Worm (Caenorhabditis elegans) whole organism, L4 larva: ENCODE data around the gene T20D4.15.

ENCODE experiments used
- F10B5.3 ChIP-seq: sonication (generic microtip); optimal IDR thresholded peaks from 2 replicates; lab custom pipeline; 2016; ENCODE audit warnings: mild to moderate bottlenecking, missing genetic modification characterization, missing compliant biosample characterization
- F26F4.8 ChIP-seq: fragments of 200-800 bp; sonication (Bioruptor generic); conservative IDR thresholded peaks from 2 replicates; pipeline ENCODE4 v1.3.6; 2022; ENCODE audit warnings: missing genetic modification characterization, missing compliant biosample characterization
- F37D6.2 ChIP-seq: sonication (generic microtip); optimal IDR thresholded peaks from 2 replicates; lab custom pipeline; 2016; ENCODE audit warnings: mild to moderate bottlenecking, missing genetic modification characterization, missing compliant biosample characterization
- R02D3.7 ChIP-seq: fragments of 150-350 bp; sonication (generic microtip); optimal IDR thresholded peaks from 3 replicates; lab custom pipeline; 2014; ENCODE audit warnings: missing biosample characterization, missing genetic modification characterization
- T20F7.1 ChIP-seq: fragments of 200-800 bp; sonication (Bioruptor generic); optimal IDR thresholded peaks from 2 replicates; lab custom pipeline; 2018; ENCODE audit warnings: mild to moderate bottlenecking, missing genetic modification characterization, missing compliant biosample characterization
- ZK337.2 ChIP-seq: fragments of 200-800 bp; sonication (Bioruptor generic); IDR thresholded peaks from 2 replicates; pipeline ENCODE4 v1.3.6; 2022; ENCODE audit warnings: missing genetic modification reagents, missing genetic modification characterization, missing compliant biosample characterization
- ZK546.5 ChIP-seq, 2 experiments: sonication (generic microtip); optimal IDR thresholded peaks; 2 replicates each; lab custom pipeline; 2017; ENCODE audit warnings: missing biosample characterization in 2 of 2, missing genetic modification characterization in 2 of 2
- aha-1 ChIP-seq: fragments of 150-350 bp; peaks from one replicate; lab custom pipeline; 2014; ENCODE audit warnings: missing biosample characterization, missing genetic modification characterization
- ama-1 ChIP-seq: fragments of 150-350 bp; optimal IDR thresholded peaks from 2 replicates; lab custom pipeline; 2014; ENCODE audit warnings: inconsistent platforms, mixed read lengths
- arid-1 ChIP-seq: fragments of 200-800 bp; sonication (Bioruptor generic); conservative IDR thresholded peaks from 2 replicates; pipeline ENCODE4 v1.3.6; 2022; ENCODE audit warnings: missing genetic modification reagents, missing genetic modification characterization, missing compliant biosample characterization
- attf-4 ChIP-seq: sonication (generic microtip); optimal IDR thresholded peaks from 3 replicates; lab custom pipeline; 2017; ENCODE audit warnings: missing biosample characterization, missing genetic modification characterization
- ceh-20 ChIP-seq: fragments of 200-800 bp; sonication (Bioruptor generic); IDR thresholded peaks from 2 replicates; pipeline ENCODE4 v1.3.6; 2022; ENCODE audit warnings: missing genetic modification reagents, missing genetic modification characterization, missing compliant biosample characterization
- ceh-32 ChIP-seq: sonication (generic microtip); optimal IDR thresholded peaks from 2 replicates; lab custom pipeline; 2016; ENCODE audit warnings: mild to moderate bottlenecking, missing genetic modification characterization, missing compliant biosample characterization; ENCODE audit not compliant: poor library complexity
- ceh-82 ChIP-seq: sonication (generic microtip); optimal IDR thresholded peaks from 2 replicates; lab custom pipeline; 2017; ENCODE audit warnings: missing biosample characterization, missing genetic modification characterization
- cey-2 ChIP-seq: sonication (generic microtip); optimal IDR thresholded peaks from 3 replicates; lab custom pipeline; 2017; ENCODE audit warnings: missing genetic modification characterization, mild to moderate bottlenecking, missing compliant biosample characterization, antibody characterized with exemption, borderline replicate concordance; ENCODE audit not compliant: insufficient read depth
- ctbp-1 ChIP-seq: fragments of 200-800 bp; sonication (Bioruptor generic); IDR thresholded peaks from 2 replicates; pipeline ENCODE4 v1.3.6; 2022; ENCODE audit warnings: missing genetic modification reagents, missing genetic modification characterization, missing compliant biosample characterization
- daf-12 ChIP-seq: fragments of 150-350 bp; optimal IDR thresholded peaks from 2 replicates; lab custom pipeline; 2014; ENCODE audit warnings: missing biosample characterization, missing genetic modification reagents, missing genetic modification characterization
- daf-16 ChIP-seq, 3 experiments: sonication (generic microtip); optimal IDR thresholded peaks; 2 replicates each; lab custom pipeline; 2016 to 2017; ENCODE audit warnings: missing genetic modification characterization in 3 of 3, missing genetic modification reagents in 3 of 3, mild to moderate bottlenecking in 2 of 3, missing compliant biosample characterization in 2 of 3, missing biosample characterization in 1 of 3, moderate library complexity in 1 of 3
- dmd-6 ChIP-seq: fragments of 200-800 bp; sonication (Bioruptor generic); IDR thresholded peaks from 2 replicates; pipeline ENCODE4 v1.3.6; 2022; ENCODE audit warnings: missing genetic modification reagents, missing genetic modification characterization, missing compliant biosample characterization
- dmd-8 ChIP-seq: fragments of 200-800 bp; sonication (Bioruptor generic); IDR thresholded peaks from 2 replicates; pipeline ENCODE4 v1.3.6; 2022; ENCODE audit warnings: missing genetic modification characterization, missing compliant biosample characterization
- dpl-1 ChIP-seq: fragments of 150-350 bp; optimal IDR thresholded peaks from 2 replicates; lab custom pipeline; 2014; ENCODE audit warnings: missing biosample characterization, missing genetic modification reagents, missing genetic modification characterization
- egl-27 ChIP-seq: sonication (generic microtip); optimal IDR thresholded peaks from 3 replicates; lab custom pipeline; 2017; ENCODE audit warnings: missing biosample characterization, missing genetic modification reagents, missing genetic modification characterization
- egl-43 ChIP-seq: fragments of 200-800 bp; sonication (Bioruptor generic); IDR thresholded peaks from 2 replicates; pipeline ENCODE4 v1.3.6; 2022; ENCODE audit warnings: missing genetic modification reagents, missing genetic modification characterization, missing compliant biosample characterization
- fos-1 ChIP-seq: fragments of 150-350 bp; optimal IDR thresholded peaks from 2 replicates; lab custom pipeline; 2014; ENCODE audit warnings: missing biosample characterization, missing genetic modification characterization
- hlh-11 ChIP-seq: fragments of 200-800 bp; sonication (Bioruptor generic); optimal IDR thresholded peaks from 2 replicates; lab custom pipeline; 2018; ENCODE audit warnings: mild to moderate bottlenecking, missing genetic modification characterization, missing compliant biosample characterization
- hlh-30 ChIP-seq: sonication (generic microtip); optimal IDR thresholded peaks from 2 replicates; lab custom pipeline; 2017; ENCODE audit warnings: antibody characterized with exemption, mild to moderate bottlenecking, missing genetic modification characterization, missing compliant biosample characterization; ENCODE audit not compliant: insufficient read depth
- lin-13 ChIP-seq: fragments of 150-350 bp; optimal IDR thresholded peaks from 2 replicates; lab custom pipeline; 2014; ENCODE audit warnings: missing biosample characterization, missing genetic modification reagents, missing genetic modification characterization
- lin-15B ChIP-seq: fragments of 150-350 bp; sonication (generic microtip); optimal IDR thresholded peaks from 3 replicates; lab custom pipeline; 2014; ENCODE audit warnings: missing biosample characterization, missing genetic modification characterization
- lin-39 ChIP-seq: fragments of 150-350 bp; optimal IDR thresholded peaks from 2 replicates; lab custom pipeline; 2014; ENCODE audit warnings: missing biosample characterization, missing genetic modification reagents, missing genetic modification characterization
- madf-9 ChIP-seq: fragments of 200-800 bp; sonication (Bioruptor generic); conservative IDR thresholded peaks from 2 replicates; pipeline ENCODE4 v1.3.6; 2022; ENCODE audit warnings: missing genetic modification reagents, missing genetic modification characterization, missing compliant biosample characterization
- mdt-29 ChIP-seq: fragments of 200-800 bp; sonication (Bioruptor generic); IDR thresholded peaks from 2 replicates; pipeline ENCODE4 v1.3.6; 2022; ENCODE audit warnings: missing genetic modification reagents, missing genetic modification characterization, missing compliant biosample characterization
- mes-2 ChIP-seq: sonication (generic microtip); optimal IDR thresholded peaks from 2 replicates; lab custom pipeline; 2016; ENCODE audit warnings: missing genotype, mild to moderate bottlenecking, missing genetic modification characterization, missing compliant biosample characterization; ENCODE audit not compliant: poor library complexity, severe bottlenecking
- mxl-2 ChIP-seq: fragments of 200-800 bp; sonication (Bioruptor generic); conservative IDR thresholded peaks from 2 replicates; pipeline ENCODE4 v1.3.6; 2022; ENCODE audit warnings: missing genetic modification reagents, missing genetic modification characterization, missing compliant biosample characterization
- nhr-11 ChIP-seq: fragments of 150-350 bp; optimal IDR thresholded peaks from 2 replicates; lab custom pipeline; 2014; ENCODE audit warnings: missing biosample characterization, missing genetic modification characterization
- nhr-28 ChIP-seq: fragments of 150-350 bp; optimal IDR thresholded peaks from 2 replicates; lab custom pipeline; 2014; ENCODE audit warnings: missing biosample characterization, missing genetic modification characterization
- nhr-41 ChIP-seq: fragments of 200-800 bp; sonication (Bioruptor generic); IDR thresholded peaks from 2 replicates; pipeline ENCODE4 v1.3.6; 2022; ENCODE audit warnings: missing genetic modification reagents, missing genetic modification characterization, missing compliant biosample characterization
- nhr-42 ChIP-seq: fragments of 200-800 bp; sonication (Bioruptor generic); IDR thresholded peaks from 2 replicates; pipeline ENCODE4 v1.3.6; 2022; ENCODE audit warnings: missing genetic modification characterization, missing compliant biosample characterization
- nhr-48 ChIP-seq: sonication (generic microtip); optimal IDR thresholded peaks from 2 replicates; lab custom pipeline; 2016; ENCODE audit warnings: mild to moderate bottlenecking, missing genetic modification characterization, missing compliant biosample characterization
- pha-4 ChIP-seq, 2 experiments: fragments of 150-350 bp in 1 of 2; fragments of 200-800 bp in 1 of 2; sonication (Bioruptor generic) in 1 of 2; IDR thresholded peaks in 1 of 2; optimal IDR thresholded peaks in 1 of 2; 2 replicates each; pipeline versions ENCODE4 v1.3.6 to Lab custom; 2014 to 2022; ENCODE audit warnings: missing genetic modification characterization in 2 of 2, missing genetic modification reagents in 2 of 2, missing biosample characterization in 1 of 2, missing compliant biosample characterization in 1 of 2
- php-3 ChIP-seq: fragments of 200-800 bp; sonication (Bioruptor generic); IDR thresholded peaks from 2 replicates; pipeline ENCODE4 v1.3.6; 2022; ENCODE audit warnings: missing genetic modification reagents, missing genetic modification characterization, missing compliant biosample characterization
- sdz-12 ChIP-seq: fragments of 200-800 bp; sonication (Bioruptor generic); optimal IDR thresholded peaks from 2 replicates; lab custom pipeline; 2018; ENCODE audit warnings: mild to moderate bottlenecking, missing genetic modification characterization, missing compliant biosample characterization
- skn-1 ChIP-seq: fragments of 150-350 bp; optimal IDR thresholded peaks from 2 replicates; lab custom pipeline; 2014; ENCODE audit warnings: missing biosample characterization, missing genetic modification characterization
- spr-3 ChIP-seq: fragments of 200-800 bp; sonication (Bioruptor generic); optimal IDR thresholded peaks from 2 replicates; lab custom pipeline; 2018; ENCODE audit warnings: mild to moderate bottlenecking, missing genetic modification characterization, missing compliant biosample characterization
- tag-97 ChIP-seq: fragments of 200-800 bp; sonication (Bioruptor generic); IDR thresholded peaks from 2 replicates; pipeline ENCODE4 v1.3.6; 2022; ENCODE audit warnings: missing genetic modification characterization, missing compliant biosample characterization
- unc-62 ChIP-seq, 3 experiments: fragments of 150-350 bp in 1 of 3; sonication (generic microtip); optimal IDR thresholded peaks in 2 of 3; peaks in 1 of 3; 1 replicate in 1 of 3; 2 replicates in 2 of 3; lab custom pipeline; 2014 to 2017; ENCODE audit warnings: missing biosample characterization in 3 of 3, missing genetic modification characterization in 3 of 3, missing genetic modification reagents in 3 of 3, missing genotype in 1 of 3

Gene T20D4.15

ce11 chrV:3351266-3351665 is 43.3 kb downstream of the T20D4.15 start, which contains the start of gene str-63:
Gene str-63, plus strand, starts transcription at chrV:3351566.
- TF ChIP-seq mdt-29 (GFP tag; lab: Robert Waterston, UW) (no peak), lin-15B (tag; lab: Kevin White, UChicago) (no peak)

ce11 chrV:3349877-3350276 is 44.7 kb downstream of the T20D4.15 start, which contains the start of gene C17B7.15:
Gene C17B7.15, plus strand, starts transcription at chrV:3350177.
- TF ChIP-seq skn-1: no peak
- TF ChIP-seq daf-16 (GFP tag; optimal IDR thresholded peaks at IDR 0.05; lab: Kevin White, UChicago): peak in 1 of 2 experiments; percentile 60
- no peak for TF ChIP-seq daf-16 (tag; optimal IDR thresholded peaks at IDR 0.05; lab: Kevin White, UChicago)
- TF ChIP-seq, all 104 proteins: peak for 1

ce11 chrV:3347486-3347885 is 47.1 kb downstream of the T20D4.15 start:
- TF ChIP-seq spr-3 (no peak), ZK337.2 (no peak), lin-13 (no peak), nhr-11 (tag; lab: Kevin White, UChicago) (no peak), sdz-12 (no peak), daf-12 (no peak), ctbp-1 (no peak), nhr-28 (tag; lab: Kevin White, UChicago) (no peak), daf-16 (GFP tag; optimal IDR thresholded peaks at IDR 0.05; lab: Kevin White, UChicago) (peak in 1 of 2 experiments; percentile 82), daf-16 (tag; optimal IDR thresholded peaks at IDR 0.05; lab: Kevin White, UChicago) (no peak), pha-4 (GFP tag; IDR thresholded peaks at IDR 0.05; lab: Robert Waterston, UW) (no peak), pha-4 (tag; optimal IDR thresholded peaks at IDR 0.05; lab: Kevin White, UChicago) (no peak), hlh-30 (no peak), mxl-2 (GFP tag; lab: Robert Waterston, UW) (no peak), F26F4.8 (no peak), fos-1 (tag; lab: Kevin White, UChicago) (no peak), nhr-48 (tag; lab: Kevin White, UChicago) (peak; percentile 2), skn-1 (no peak), arid-1 (GFP tag; lab: Robert Waterston, UW) (no peak), attf-4 (tag; lab: Kevin White, UChicago) (no peak), dpl-1 (GFP tag; lab: Kevin White, UChicago) (no peak), madf-9 (GFP tag; lab: Robert Waterston, UW) (no peak), dmd-6 (GFP tag; lab: Robert Waterston, UW) (peak; percentile 58), nhr-41 (GFP tag; lab: Robert Waterston, UW) (no peak), ceh-82 (tag; lab: Kevin White, UChicago) (no peak), ceh-32 (no peak), F37D6.2 (tag; lab: Kevin White, UChicago) (no peak), ZK546.5 (tag; optimal IDR thresholded peaks at IDR 0.05; lab: Kevin White, UChicago) (no peak), mes-2 (tag; lab: Kevin White, UChicago) (no peak), php-3 (GFP tag; lab: Robert Waterston, UW) (no peak), R02D3.7 (tag; lab: Kevin White, UChicago) (no peak), cey-2 (no peak), T20F7.1 (GFP tag; lab: Kevin White, UChicago) (no peak), egl-43 (GFP tag; lab: Robert Waterston, UW) (no peak), lin-39 (tag; lab: Kevin White, UChicago) (no peak), ama-1 (lab: Kevin White, UChicago) (no peak), tag-97 (no peak), ceh-20 (0 out of 2 replicates have a peak, but pooled peaks have one; percentile 47), hlh-11 (peak; percentile 64), aha-1 (tag; lab: Kevin White, UChicago) (peak; percentile 40), unc-62 (GFP tag; optimal IDR thresholded peaks at IDR 0.05 in 1 of 2; lab: Kevin White, UChicago) (no peak), unc-62 (tag; optimal IDR thresholded peaks at IDR 0.05; lab: Kevin White, UChicago) (no peak), egl-27 (no peak), lin-15B (tag; lab: Kevin White, UChicago) (no peak), nhr-42 (no peak), F10B5.3 (no peak), dmd-8 (GFP tag; lab: Robert Waterston, UW) (no peak)
